Fruit fly (Drosophila melanogaster): ENCODE results near the gene Wdr92.

Wdr92 gene

DNA sequence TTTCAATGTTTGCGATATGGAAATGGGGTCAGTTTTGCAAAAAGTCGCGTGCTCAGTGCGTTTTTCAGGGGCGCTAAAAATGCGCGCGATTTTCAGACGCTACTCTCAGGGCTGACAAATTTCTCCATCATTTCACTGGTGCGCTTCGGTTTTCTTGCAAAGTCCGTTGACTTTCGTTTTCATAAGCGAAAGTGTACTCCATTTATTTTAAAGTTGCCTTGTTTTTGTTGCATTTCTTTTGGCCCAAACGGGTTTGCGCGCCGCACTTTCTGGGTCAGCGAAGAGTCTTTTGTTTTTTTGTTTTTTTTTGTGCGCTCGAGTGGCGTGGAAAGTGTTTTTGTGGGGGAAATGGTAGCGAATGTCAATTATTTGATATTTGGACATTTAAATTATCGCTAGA lies 31.7 kb downstream of the Wdr92 start (continued):
- TF ChIP-seq Met (GFP tag; optimal IDR thresholded peaks at IDR 0.05), result peak; percentile 34
- TF ChIP-seq net (GFP tag; optimal IDR thresholded peaks at IDR 0.05), result no peak
- TF ChIP-seq Sox14 (GFP tag; optimal IDR thresholded peaks at IDR 0.05), result no peak
- TF ChIP-seq CG11294 (GFP tag; IDR thresholded peaks at IDR 0.05), result no peak
- peak; percentile 97 for TF ChIP-seq Blimp-1 (GFP tag; optimal IDR thresholded peaks at IDR 0.05)
- no peak for TF ChIP-seq CG6276 (GFP tag; optimal IDR thresholded peaks at IDR 0.05)
- TF ChIP-seq svp (GFP tag), result peak; percentile 35
- no peak for TF ChIP-seq salr (GFP tag; optimal IDR thresholded peaks at IDR 0.05)
- peak; percentile 55 for TF ChIP-seq Eip78C (GFP tag)
- TF ChIP-seq Sox102F (GFP tag; optimal IDR thresholded peaks at IDR 0.05), result peak; percentile 46
- no peak for TF ChIP-seq CG9139 (GFP tag; optimal IDR thresholded peaks at IDR 0.05)
- no peak for TF ChIP-seq spab (GFP tag; optimal IDR thresholded peaks at IDR 0.05)
- TF ChIP-seq CG6808 (GFP tag; optimal IDR thresholded peaks at IDR 0.05), result no peak
- TF ChIP-seq CG32006 (GFP tag; optimal IDR thresholded peaks at IDR 0.05), result peak; percentile 39
- TF ChIP-seq Eip75B (GFP tag; optimal IDR thresholded peaks at IDR 0.05), result peak; percentile 70
- TF ChIP-seq dsx (GFP tag; optimal IDR thresholded peaks at IDR 0.05; ENCODE audit: poor library complexity, severe bottlenecking), result no peak
- TF ChIP-seq Hr39 (GFP tag; optimal IDR thresholded peaks at IDR 0.05), result no peak
- no peak for TF ChIP-seq acj6 (GFP tag; optimal IDR thresholded peaks at IDR 0.05)
- no peak for TF ChIP-seq CG1621 (tag; optimal IDR thresholded peaks at IDR 0.05)

DNA sequence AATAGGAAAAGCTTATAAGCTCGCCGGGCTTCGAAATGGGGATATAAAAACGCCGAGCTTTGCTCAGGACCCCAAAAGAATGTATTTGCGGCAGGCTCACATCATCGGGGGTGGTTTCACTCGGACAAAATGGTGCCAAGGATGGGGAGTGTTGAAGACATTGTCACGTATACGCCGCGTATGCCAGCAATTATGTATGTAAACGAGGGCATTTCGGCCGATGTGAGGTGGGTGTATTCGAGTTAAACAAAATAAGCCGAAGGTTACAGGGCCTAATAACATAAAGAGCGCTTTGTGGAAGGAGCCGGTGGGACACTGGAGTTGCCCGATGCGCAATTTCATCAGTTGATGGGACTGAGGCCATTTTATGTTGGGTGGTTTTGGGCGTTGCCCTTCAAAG lies 33.0 kb downstream of the Wdr92 start:
- TF ChIP-seq CG6808 (GFP tag; optimal IDR thresholded peaks at IDR 0.05), result no peak
- TF ChIP-seq cyc (GFP tag; optimal IDR thresholded peaks at IDR 0.05), result no peak
- no peak for TF ChIP-seq Sox15 (GFP tag; optimal IDR thresholded peaks at IDR 0.05)
- TF ChIP-seq spab (GFP tag; optimal IDR thresholded peaks at IDR 0.05), result no peak

DNA sequence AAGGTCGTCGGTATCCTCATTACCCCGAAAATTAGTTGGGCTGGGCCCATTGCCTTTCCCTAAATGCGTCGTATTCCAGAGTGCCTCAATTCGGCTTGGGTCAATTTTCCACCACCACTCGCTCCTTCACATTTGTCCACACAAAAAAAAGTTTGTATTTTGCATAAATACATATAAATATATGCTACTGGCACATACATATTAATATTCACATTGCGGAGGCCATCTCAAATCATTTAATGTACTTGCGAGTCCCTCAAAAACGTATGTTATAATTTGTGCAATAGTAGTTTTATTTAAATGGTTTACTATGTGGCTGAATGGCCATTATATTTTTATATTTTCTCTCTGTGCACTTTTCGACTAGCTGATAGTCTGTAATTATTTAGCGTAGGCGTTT lies 33.6 kb downstream of the Wdr92 start:
- TF ChIP-seq Blimp-1 (GFP tag; optimal IDR thresholded peaks at IDR 0.05) (no peak), CG6163 (GFP tag; IDR thresholded peaks at IDR 0.05) (no peak), eg (GFP tag; IDR thresholded peaks at IDR 0.05) (no peak), spab (GFP tag; optimal IDR thresholded peaks at IDR 0.05) (no peak), CG10669 (GFP tag; optimal IDR thresholded peaks at IDR 0.05) (no peak), Sox102F (GFP tag; optimal IDR thresholded peaks at IDR 0.05) (no peak), ss (GFP tag; optimal IDR thresholded peaks at IDR 0.05) (no peak), dsx (GFP tag; optimal IDR thresholded peaks at IDR 0.05; ENCODE audit: poor library complexity, severe bottlenecking) (no peak), OdsH (GFP tag; optimal IDR thresholded peaks at IDR 0.05) (no peak), Eip75B (GFP tag; optimal IDR thresholded peaks at IDR 0.05) (no peak), salr (GFP tag; optimal IDR thresholded peaks at IDR 0.05) (no peak), CG8119 (GFP tag; IDR thresholded peaks at IDR 0.05) (no peak)

DNA sequence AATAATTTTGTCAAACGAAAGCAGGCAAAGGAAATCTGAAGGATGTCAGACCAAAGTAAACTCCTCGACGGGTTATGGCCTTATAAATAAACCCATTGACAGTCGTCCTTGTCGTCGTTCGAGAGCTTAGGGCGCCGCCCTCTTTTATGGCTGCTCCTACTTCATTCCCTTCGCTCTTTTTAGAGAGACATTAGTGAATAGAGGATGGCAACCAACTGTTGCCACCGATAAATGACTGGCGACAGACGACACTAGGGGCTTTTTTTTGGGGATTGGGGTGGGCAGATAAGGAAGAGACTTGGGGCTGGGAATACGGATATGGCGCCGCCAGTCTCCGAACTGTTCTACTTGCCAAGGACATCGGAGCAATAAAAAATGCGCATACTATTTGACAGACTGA lies 34.5 kb downstream of the Wdr92 start:
- TF ChIP-seq CG1621 (tag; optimal IDR thresholded peaks at IDR 0.05) (no peak), CG10669 (GFP tag; optimal IDR thresholded peaks at IDR 0.05) (no peak), CG6276 (GFP tag; optimal IDR thresholded peaks at IDR 0.05) (no peak), Lpt (GFP tag; optimal IDR thresholded peaks at IDR 0.05) (no peak), Blimp-1 (GFP tag; optimal IDR thresholded peaks at IDR 0.05) (no peak), acj6 (GFP tag; optimal IDR thresholded peaks at IDR 0.05) (no peak), spab (GFP tag; optimal IDR thresholded peaks at IDR 0.05) (no peak), Hr4 (GFP tag; optimal IDR thresholded peaks at IDR 0.05) (no peak), CG6808 (GFP tag; optimal IDR thresholded peaks at IDR 0.05) (no peak), Ets96B (tag; optimal IDR thresholded peaks at IDR 0.05) (no peak), Met (GFP tag; optimal IDR thresholded peaks at IDR 0.05) (no peak), CG15336 (GFP tag; IDR thresholded peaks at IDR 0.05) (no peak), fd85E (GFP tag; optimal IDR thresholded peaks at IDR 0.05) (no peak), fkh (GFP tag; optimal IDR thresholded peaks at IDR 0.05) (no peak), fd59A (GFP tag; optimal IDR thresholded peaks at IDR 0.05) (no peak)

All from whole organism, prepupa.